Fruit fly (Drosophila melanogaster) whole organism, embryonic: ENCODE measurements around the gene Capa.

Experiments
- CG10321 ChIP-seq: fragments of 200-800 bp; sonication (Bioruptor generic); IDR thresholded peaks from 2 replicates; pipeline ENCODE4 v1.3.6; 2022; ENCODE audit warnings: missing biosample characterization, missing genetic modification characterization
- CG12219 ChIP-seq: fragments of 200-800 bp; sonication (Bioruptor generic); optimal IDR thresholded peaks from 3 replicates; lab custom pipeline; 2018; ENCODE audit warnings: missing biosample characterization, mild to moderate bottlenecking, missing genetic modification characterization
- CG13775 ChIP-seq: fragments of 200-800 bp; sonication (Bioruptor generic); optimal IDR thresholded peaks from 3 replicates; lab custom pipeline; 2017; ENCODE audit warnings: missing biosample characterization, mild to moderate bottlenecking, missing genetic modification characterization
- CG14441 ChIP-seq: fragments of 200-800 bp; sonication (Bioruptor generic); IDR thresholded peaks from 2 replicates; pipeline ENCODE4 v1.3.6; 2022; ENCODE audit warnings: missing biosample characterization, missing genetic modification characterization
- CG14860 ChIP-seq: fragments of 200-800 bp; sonication (Bioruptor generic); IDR thresholded peaks from 3 replicates; pipeline ENCODE4 v1.3.6; 2022; ENCODE audit warnings: missing biosample characterization, missing genetic modification characterization; ENCODE audit not compliant: partially characterized antibody
- CG1603 ChIP-seq: fragments of 200-800 bp; sonication (Bioruptor generic); optimal IDR thresholded peaks from 2 replicates; lab custom pipeline; 2019; ENCODE audit warnings: missing biosample characterization, mild to moderate bottlenecking, missing genetic modification characterization, moderate library complexity
- CG16863 ChIP-seq: fragments of 200-800 bp; sonication (Bioruptor generic); optimal IDR thresholded peaks from 3 replicates; lab custom pipeline; 2016; ENCODE audit warnings: missing biosample characterization, missing genetic modification characterization
- CG17328 ChIP-seq: fragments of 200-800 bp; sonication (Bioruptor generic); IDR thresholded peaks from 2 replicates; pipeline ENCODE4 v1.3.6; 2022; ENCODE audit warnings: missing biosample characterization, missing genetic modification characterization
- CG2116 ChIP-seq: fragments of 200-800 bp; sonication (Bioruptor generic); optimal IDR thresholded peaks from 3 replicates; lab custom pipeline; 2018; ENCODE audit warnings: missing biosample characterization, mild to moderate bottlenecking, missing genetic modification characterization
- CG31224 ChIP-seq: fragments of 200-800 bp; sonication (Bioruptor generic); IDR thresholded peaks from 2 replicates; pipeline ENCODE4 v1.3.6; 2022; ENCODE audit warnings: missing biosample characterization, missing genetic modification characterization
- CG3281 ChIP-seq: fragments of 200-800 bp; sonication (Bioruptor generic); optimal IDR thresholded peaks from 3 replicates; lab custom pipeline; 2017; ENCODE audit warnings: missing biosample characterization, mild to moderate bottlenecking, missing genetic modification characterization
- CG34224 ChIP-seq: fragments of 200-800 bp; sonication (Bioruptor generic); IDR thresholded peaks from 3 replicates; pipeline ENCODE4 v1.3.6; 2022; ENCODE audit warnings: missing biosample characterization, missing genetic modification characterization; ENCODE audit not compliant: partially characterized antibody
- CG3847 ChIP-seq: fragments of 200-800 bp; sonication (Bioruptor generic); IDR thresholded peaks from 2 replicates; pipeline ENCODE4 v1.3.6; 2022; ENCODE audit warnings: missing biosample characterization, missing genetic modification characterization
- CG42726 ChIP-seq: fragments of 200-800 bp; sonication (Bioruptor generic); IDR thresholded peaks from 2 replicates; pipeline ENCODE4 v1.3.6; 2022; ENCODE audit warnings: missing biosample characterization, missing genetic modification characterization; ENCODE audit not compliant: partially characterized antibody
- CG9437 ChIP-seq: fragments of 200-800 bp; sonication (Bioruptor generic); optimal IDR thresholded peaks from 2 replicates; lab custom pipeline; 2018; ENCODE audit warnings: missing biosample characterization, mild to moderate bottlenecking, missing genetic modification characterization
- Dll ChIP-seq: fragments of 200-800 bp; sonication (Bioruptor generic); IDR thresholded peaks from 4 replicates; pipeline ENCODE4 v1.3.6; 2022; ENCODE audit warnings: missing biosample characterization, missing genetic modification characterization; ENCODE audit not compliant: partially characterized antibody
- Dp ChIP-seq: fragments of 200-800 bp; sonication (Bioruptor generic); optimal IDR thresholded peaks from 2 replicates; lab custom pipeline; 2018; ENCODE audit warnings: missing biosample characterization, mild to moderate bottlenecking, missing genetic modification characterization, moderate library complexity
- Dref ChIP-seq: fragments of 200-800 bp; sonication (Bioruptor generic); IDR thresholded peaks from 2 replicates; pipeline ENCODE4 v1.3.6; 2022; ENCODE audit warnings: missing biosample characterization, missing genetic modification characterization
- HLH4C ChIP-seq: fragments of 200-800 bp; sonication (Bioruptor generic); IDR thresholded peaks from 3 replicates; pipeline ENCODE4 v1.3.6; 2022; ENCODE audit warnings: missing biosample characterization, missing genetic modification characterization; ENCODE audit not compliant: partially characterized antibody
- Hey ChIP-seq: fragments of 200-800 bp; sonication (Bioruptor generic); optimal IDR thresholded peaks from 3 replicates; lab custom pipeline; 2018; ENCODE audit warnings: missing biosample characterization, mild to moderate bottlenecking, missing genetic modification characterization
- Hr39 ChIP-seq: fragments of >200 bp; optimal IDR thresholded peaks from 2 replicates; lab custom pipeline; 2017
- MBD-R2 ChIP-seq: fragments of 200-800 bp; sonication (Bioruptor generic); IDR thresholded peaks from 2 replicates; pipeline ENCODE4 v1.3.6; 2022; ENCODE audit warnings: missing biosample characterization, missing genetic modification characterization
- Nf-YB ChIP-seq: fragments of 200-800 bp; sonication (Bioruptor generic); optimal IDR thresholded peaks from 3 replicates; lab custom pipeline; 2019; ENCODE audit warnings: missing biosample characterization, mild to moderate bottlenecking, missing genetic modification characterization, moderate library complexity
- Opbp ChIP-seq: fragments of 200-800 bp; sonication (Bioruptor generic); IDR thresholded peaks from 3 replicates; pipeline ENCODE4 v1.3.6; 2022; ENCODE audit warnings: missing biosample characterization, missing genetic modification characterization; ENCODE audit not compliant: partially characterized antibody
- Optix ChIP-seq: fragments of 200-800 bp; sonication (Bioruptor generic); IDR thresholded peaks from 3 replicates; pipeline ENCODE4 v1.3.6; 2022; ENCODE audit warnings: missing biosample characterization, missing genetic modification characterization
- Scr ChIP-seq: fragments of 200-800 bp; sonication (Bioruptor generic); IDR thresholded peaks from 2 replicates; pipeline ENCODE4 v1.3.6; 2022; ENCODE audit warnings: missing biosample characterization, missing genetic modification characterization; ENCODE audit not compliant: partially characterized antibody
- Sox102F ChIP-seq: fragments of 200-800 bp; sonication (Bioruptor generic); optimal IDR thresholded peaks from 2 replicates; lab custom pipeline; 2018; ENCODE audit warnings: missing biosample characterization, mild to moderate bottlenecking, missing genetic modification characterization, moderate library complexity
- ato ChIP-seq: fragments of 200-800 bp; sonication (Bioruptor generic); IDR thresholded peaks from 2 replicates; pipeline ENCODE4 v1.3.6; 2022; ENCODE audit warnings: missing biosample characterization, missing genetic modification characterization; ENCODE audit not compliant: partially characterized antibody
- bigmax ChIP-seq: fragments of 200-800 bp; sonication (Bioruptor generic); optimal IDR thresholded peaks from 2 replicates; lab custom pipeline; 2018; ENCODE audit warnings: missing biosample characterization, mild to moderate bottlenecking, missing genetic modification characterization
- cad ChIP-seq: fragments of >200 bp; optimal IDR thresholded peaks from 2 replicates; lab custom pipeline; 2017; ENCODE audit warnings: missing biosample characterization, missing genetic modification characterization
- fru ChIP-seq: fragments of >200 bp; optimal IDR thresholded peaks from 2 replicates; lab custom pipeline; 2017
- gfzf ChIP-seq: fragments of 200-800 bp; sonication (Bioruptor generic); optimal IDR thresholded peaks from 2 replicates; lab custom pipeline; 2016; ENCODE audit warnings: missing biosample characterization, mild to moderate bottlenecking, missing genetic modification characterization, moderate library complexity
- gt ChIP-seq: fragments of 200-800 bp; sonication (Bioruptor generic); IDR thresholded peaks from 2 replicates; pipeline ENCODE4 v1.3.6; 2022; ENCODE audit warnings: missing biosample characterization, missing genetic modification characterization
- hbn ChIP-seq: fragments of 200-800 bp; sonication (Bioruptor generic); IDR thresholded peaks from 2 replicates; pipeline ENCODE4 v1.3.6; 2022; ENCODE audit warnings: missing biosample characterization, missing genetic modification characterization; ENCODE audit not compliant: partially characterized antibody
- mld ChIP-seq: fragments of 200-800 bp; sonication (Bioruptor generic); IDR thresholded peaks from 3 replicates; pipeline ENCODE4 v1.3.6; 2022; ENCODE audit warnings: missing biosample characterization, missing genetic modification characterization; ENCODE audit not compliant: partially characterized antibody
- nerfin-2 ChIP-seq: fragments of 200-800 bp; sonication (Bioruptor generic); IDR thresholded peaks from 2 replicates; pipeline ENCODE4 v1.3.6; 2022; ENCODE audit warnings: missing biosample characterization, missing genetic modification characterization; ENCODE audit not compliant: partially characterized antibody
- pzg ChIP-seq: fragments of 200-800 bp; sonication (Bioruptor generic); optimal IDR thresholded peaks from 3 replicates; lab custom pipeline; 2018; ENCODE audit warnings: missing biosample characterization, mild to moderate bottlenecking, missing genetic modification characterization, moderate library complexity
- sna ChIP-seq: fragments of 200-800 bp; sonication (Bioruptor generic); IDR thresholded peaks from 2 replicates; pipeline ENCODE4 v1.3.6; 2022; ENCODE audit warnings: missing biosample characterization, missing genetic modification characterization; ENCODE audit not compliant: partially characterized antibody
- so ChIP-seq: fragments of 200-800 bp; sonication (Bioruptor generic); IDR thresholded peaks from 3 replicates; pipeline ENCODE4 v1.3.6; 2022; ENCODE audit warnings: missing biosample characterization, missing genetic modification characterization
- ssp ChIP-seq: fragments of 200-800 bp; sonication (Bioruptor generic); IDR thresholded peaks from 2 replicates; pipeline ENCODE4 v1.3.6; 2022; ENCODE audit warnings: missing biosample characterization, missing genetic modification characterization
- tap ChIP-seq: fragments of 200-800 bp; optimal IDR thresholded peaks from 3 replicates; lab custom pipeline; 2019; ENCODE audit warnings: missing biosample characterization, mild to moderate bottlenecking, missing genetic modification characterization, moderate library complexity
- tna ChIP-seq: fragments of 200-800 bp; sonication (Bioruptor generic); IDR thresholded peaks from 2 replicates; pipeline ENCODE4 v1.3.6; 2022; ENCODE audit warnings: missing biosample characterization, missing genetic modification characterization; ENCODE audit not compliant: partially characterized antibody
- tx ChIP-seq: fragments of 200-800 bp; sonication (Bioruptor generic); optimal IDR thresholded peaks from 2 replicates; lab custom pipeline; 2016; ENCODE audit warnings: missing biosample characterization, missing genetic modification characterization
- unc-4 ChIP-seq: fragments of 200-800 bp; sonication (Bioruptor generic); IDR thresholded peaks from 2 replicates; pipeline ENCODE4 v1.3.6; 2022; ENCODE audit warnings: missing biosample characterization, missing genetic modification characterization; ENCODE audit not compliant: partially characterized antibody
- wek ChIP-seq: fragments of 200-800 bp; sonication (Bioruptor generic); optimal IDR thresholded peaks from 3 replicates; lab custom pipeline; 2018; ENCODE audit warnings: missing biosample characterization, mild to moderate bottlenecking, missing genetic modification characterization, moderate library complexity
- wor ChIP-seq: fragments of 200-800 bp; sonication (Bioruptor generic); IDR thresholded peaks from 2 replicates; pipeline ENCODE4 v1.3.6; 2022; ENCODE audit warnings: missing biosample characterization, missing genetic modification characterization
- z ChIP-seq: fragments of 200-800 bp; sonication (Bioruptor generic); IDR thresholded peaks from 3 replicates; pipeline ENCODE4 v1.3.6; 2022; ENCODE audit warnings: missing biosample characterization, missing genetic modification characterization
- zen2 ChIP-seq: fragments of 200-800 bp; sonication (Bioruptor generic); IDR thresholded peaks from 3 replicates; pipeline ENCODE4 v1.3.6; 2022; ENCODE audit warnings: missing biosample characterization, missing genetic modification characterization; ENCODE audit not compliant: partially characterized antibody

Gene Capa

dm6 chr3R:29959329-29959728, 45.2 kb upstream of the Capa start (continued):
- TF ChIP-seq CG31224 (GFP tag; lab: Robert Waterston, UW) = 0 out of 2 replicates have a peak, but pooled peaks have one; percentile 15
- no peak for TF ChIP-seq wek
- TF ChIP-seq Hey (tag; lab: Kevin White, UChicago) = no peak
- no peak for TF ChIP-seq CG1603 (tag; lab: Kevin White, UChicago)
- no peak for TF ChIP-seq CG10321
- 0 out of 2 replicates have a peak, but pooled peaks have one; percentile 26 for TF ChIP-seq CG14441 (GFP tag; lab: Robert Waterston, UW)

dm6 chr3R:29935756-29936155, 21.6 kb upstream of the Capa start, which contains the start of the genes eIF2Balpha and Vps13B:
Gene eIF2Balpha, minus strand, starts transcription at chr3R:29935888.
Gene Vps13B, plus strand, starts transcription at chr3R:29935978.
- TF ChIP-seq gt (GFP tag; lab: Robert Waterston, UW) = no peak
- peak; percentile 65; the same call in 1 of the 2 replicates for TF ChIP-seq CG42726 (GFP tag; lab: Robert Waterston, UW)
- peak; percentile 83 for TF ChIP-seq CG13775 (GFP tag; lab: Kevin White, UChicago)
- TF ChIP-seq CG2116 (GFP tag; lab: Kevin White, UChicago) = peak; percentile 29
- no peak for TF ChIP-seq CG3281
- peak; percentile 85 for TF ChIP-seq nerfin-2
- peak; percentile 83 for TF ChIP-seq Dll
- no peak for TF ChIP-seq tx (GFP tag; lab: Kevin White, UChicago)
- peak; percentile 18 for TF ChIP-seq gfzf (GFP tag; lab: Kevin White, UChicago)
- TF ChIP-seq CG9437 (GFP tag; lab: Kevin White, UChicago) = peak; percentile 49
- peak; percentile 100 for TF ChIP-seq zen2 (GFP tag; lab: Robert Waterston, UW)
- TF ChIP-seq sna (GFP tag; lab: Robert Waterston, UW) = peak; percentile 81
- TF ChIP-seq fru (lab: Kevin White, UChicago) = no peak
- peak; percentile 9 for TF ChIP-seq Dp (GFP tag; lab: Kevin White, UChicago)
- no peak for TF ChIP-seq z
- TF ChIP-seq pzg (GFP tag; lab: Kevin White, UChicago) = peak; percentile 69
- TF ChIP-seq CG3847 (GFP tag; lab: Robert Waterston, UW) = 0 out of 2 replicates have a peak, but pooled peaks have one; percentile 23
- 0 out of 2 replicates have a peak, but pooled peaks have one; percentile 7 for TF ChIP-seq ssp
- peak; percentile 54 for TF ChIP-seq Sox102F (GFP tag; lab: Kevin White, UChicago)
- 0 out of 3 replicates have a peak, but pooled peaks have one; percentile 35 for TF ChIP-seq Optix (GFP tag; lab: Robert Waterston, UW)
- peak; percentile 63 for TF ChIP-seq CG14860 (GFP tag; lab: Robert Waterston, UW)
- peak; percentile 98 for TF ChIP-seq MBD-R2 (GFP tag; lab: Robert Waterston, UW)
- no peak for TF ChIP-seq tap (tag; lab: Kevin White, UChicago)
- TF ChIP-seq CG12219 (GFP tag; lab: Kevin White, UChicago) = no peak
- no peak for TF ChIP-seq Hr39 (lab: Kevin White, UChicago)
- peak; percentile 87 for TF ChIP-seq ato (GFP tag; lab: Robert Waterston, UW)
- TF ChIP-seq CG34224 = peak; percentile 84
- no peak for TF ChIP-seq CG17328 (GFP tag; lab: Robert Waterston, UW)
- 0 out of 2 replicates have a peak, but pooled peaks have one; percentile 19 for TF ChIP-seq wor
- TF ChIP-seq hbn (GFP tag; lab: Robert Waterston, UW) = peak; percentile 68
- TF ChIP-seq mld = peak; percentile 84
- peak; percentile 87; the same call in 2 of the 3 replicates for TF ChIP-seq Opbp (GFP tag; lab: Robert Waterston, UW)
- TF ChIP-seq Nf-YB = no peak
- TF ChIP-seq Scr = peak; percentile 70
- TF ChIP-seq bigmax = peak; percentile 80
- no peak for TF ChIP-seq CG16863 (GFP tag; lab: Kevin White, UChicago)
- peak; percentile 35; the same call in 1 of the 3 replicates for TF ChIP-seq so (GFP tag; lab: Robert Waterston, UW)
- peak; percentile 66 for TF ChIP-seq unc-4 (GFP tag; lab: Robert Waterston, UW)
- peak; percentile 88 for TF ChIP-seq Dref (GFP tag; lab: Robert Waterston, UW)
- peak; percentile 94 for TF ChIP-seq HLH4C (GFP tag; lab: Robert Waterston, UW)
- peak; percentile 91 for TF ChIP-seq tna (GFP tag; lab: Robert Waterston, UW)
- no peak for TF ChIP-seq cad (GFP tag; lab: Kevin White, UChicago)
